Worm (Caenorhabditis elegans): ENCODE results near the gene oac-46.

DNA sequence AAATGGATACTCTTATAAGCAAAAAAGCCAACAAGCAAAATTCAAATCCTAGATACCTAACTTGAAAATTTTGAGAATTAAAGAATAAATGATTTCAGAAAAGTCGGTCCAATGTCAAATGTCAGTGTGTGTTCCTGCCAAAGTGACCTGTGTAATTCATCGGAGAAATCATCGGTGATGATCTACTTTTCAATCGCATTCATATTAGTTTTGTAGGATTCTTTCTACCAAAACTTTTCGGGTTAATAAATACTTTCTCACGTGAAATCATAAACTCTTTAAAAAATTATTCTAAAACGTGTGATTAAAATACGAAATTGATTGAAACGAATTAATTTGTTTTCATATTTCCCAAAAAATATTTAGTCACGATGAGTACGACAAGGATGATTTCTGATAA is 12.9 kb downstream of the oac-46 start, which contains the start of gene F46C5.7:
- TF ChIP-seq lsy-2 (tag; optimal IDR thresholded peaks at IDR 0.05) (no peak), ztf-11 (tag; optimal IDR thresholded peaks at IDR 0.05) (no peak), nhr-76 (tag; optimal IDR thresholded peaks at IDR 0.05) (no peak), ces-1 (GFP tag; optimal IDR thresholded peaks at IDR 0.05) (no peak), elt-3 (tag; optimal IDR thresholded peaks at IDR 0.05) (no peak), lin-13 (tag; optimal IDR thresholded peaks at IDR 0.05) (no peak), snpc-4 (tag; optimal IDR thresholded peaks at IDR 0.05) (no peak), unc-39 (tag; optimal IDR thresholded peaks at IDR 0.05) (no peak), pha-4 (tag; optimal IDR thresholded peaks at IDR 0.05) (no peak)

All from whole organism, mixed stage, embryonic.